Worm (Caenorhabditis elegans): Measurements from ENCODE around the gene F57F4.2.

Gene F57F4.2

ce11 chrV:6342502-6342901 is 47.0 kb downstream of the F57F4.2 start:
- TF ChIP-seq nhr-71 (tag; optimal IDR thresholded peaks at IDR 0.05) (peak; percentile 60), ces-1 (GFP tag; optimal IDR thresholded peaks at IDR 0.05) (no peak), nhr-20 (tag; optimal IDR thresholded peaks at IDR 0.05) (no peak), mab-9 (GFP tag; IDR thresholded peaks at IDR 0.05) (no peak), mdl-1 (tag; optimal IDR thresholded peaks at IDR 0.05) (peak in 1 of 2 experiments; percentile 10), nhr-76 (tag; optimal IDR thresholded peaks at IDR 0.05) (no peak), nhr-19 (GFP tag; conservative IDR thresholded peaks at IDR 0.05) (peak; percentile 17; the same call in 1 of the 2 replicates), fkh-10 (GFP tag; optimal IDR thresholded peaks at IDR 0.05) (no peak), lin-13 (GFP tag; optimal IDR thresholded peaks at IDR 0.05) (no peak), rnt-1 (tag; optimal IDR thresholded peaks at IDR 0.05) (peak; percentile 72), sup-37 (GFP tag; optimal IDR thresholded peaks at IDR 0.05) (no peak), dsc-1 (tag; optimal IDR thresholded peaks at IDR 0.05) (peak; percentile 96), dpl-1 (GFP tag; optimal IDR thresholded peaks at IDR 0.05) (peak in 1 of 3 experiments; percentile 2), swsn-7 (tag; optimal IDR thresholded peaks at IDR 0.05) (peak; percentile 11), mep-1 (tag; optimal IDR thresholded peaks at IDR 0.05) (peak; percentile 28), C34B4.2 (tag; optimal IDR thresholded peaks at IDR 0.05) (no peak), ceh-8 (GFP tag; optimal IDR thresholded peaks at IDR 0.05) (no peak), isw-1 (GFP tag; IDR thresholded peaks at IDR 0.05) (no peak), fkh-4 (tag; optimal IDR thresholded peaks at IDR 0.05; ENCODE audit: borderline replicate concordance) (peak; percentile 70), unc-130 (tag; optimal IDR thresholded peaks at IDR 0.05) (peak; percentile 15), lsy-2 (tag; optimal IDR thresholded peaks at IDR 0.05) (peak in 1 of 2 experiments; percentile 52), lin-14 (GFP tag; optimal IDR thresholded peaks at IDR 0.05) (peak; percentile 83), snu-23 (GFP tag; optimal IDR thresholded peaks at IDR 0.05) (peak; percentile 32)

- peak; percentile 29 for TF ChIP-seq nhr-47 (tag; optimal IDR thresholded peaks at IDR 0.05)
- no peak for TF ChIP-seq pag-3 (tag; optimal IDR thresholded peaks at IDR 0.05; ENCODE audit: borderline replicate concordance, insufficient read depth)
- TF ChIP-seq lin-14 (GFP tag; optimal IDR thresholded peaks at IDR 0.05): peak; percentile 89
- no peak for TF ChIP-seq nhr-90 (tag; optimal IDR thresholded peaks at IDR 0.05; ENCODE audit: poor library complexity)
- no peak for TF ChIP-seq mef-2 (tag; optimal IDR thresholded peaks at IDR 0.05)
- TF ChIP-seq isw-1 (GFP tag; IDR thresholded peaks at IDR 0.05): no peak
- peak; percentile 9 for TF ChIP-seq tbx-2 (tag; optimal IDR thresholded peaks at IDR 0.05)
- no peak for TF ChIP-seq jun-1 (tag; optimal IDR thresholded peaks at IDR 0.05)
- no peak for TF ChIP-seq ets-5 (GFP tag; IDR thresholded peaks at IDR 0.05)
- no peak for TF ChIP-seq lin-35 (GFP tag; optimal IDR thresholded peaks at IDR 0.05)
- TF ChIP-seq Y116A8C.19 (tag; optimal IDR thresholded peaks at IDR 0.05; ENCODE audit: borderline replicate concordance): no peak
- no peak for TF ChIP-seq unc-130 (tag; optimal IDR thresholded peaks at IDR 0.05)
- TF ChIP-seq ceh-82 (tag; optimal IDR thresholded peaks at IDR 0.05): peak in 1 of 3 experiments; percentile 38
- no peak for TF ChIP-seq pax-3 (tag; optimal IDR thresholded peaks at IDR 0.05)
- TF ChIP-seq ceh-88 (GFP tag; IDR thresholded peaks at IDR 0.05): no peak
- no peak for TF ChIP-seq efl-1 (optimal IDR thresholded peaks at IDR 0.05)
- TF ChIP-seq efl-1 (GFP tag; optimal IDR thresholded peaks at IDR 0.05 in 1 of 2): peak in 1 of 2 experiments; percentile 83
- peak; percentile 49 for TF ChIP-seq fkh-10 (GFP tag; optimal IDR thresholded peaks at IDR 0.05)
- TF ChIP-seq skn-1 (tag; optimal IDR thresholded peaks at IDR 0.05): no peak
- no peak for TF ChIP-seq fos-1 (tag; optimal IDR thresholded peaks at IDR 0.05)
- TF ChIP-seq lsy-2 (tag; optimal IDR thresholded peaks at IDR 0.05): peak in 1 of 2 experiments; percentile 33
- TF ChIP-seq nhr-71 (tag; optimal IDR thresholded peaks at IDR 0.05): peak; percentile 43
- peak; percentile 15 for TF ChIP-seq snu-23 (GFP tag; optimal IDR thresholded peaks at IDR 0.05)
- no peak for TF ChIP-seq hpl-2 (GFP tag; optimal IDR thresholded peaks at IDR 0.05)
- TF ChIP-seq fkh-8 (tag; optimal IDR thresholded peaks at IDR 0.05): peak; percentile 1
- no peak for TF ChIP-seq C34B4.2 (tag; optimal IDR thresholded peaks at IDR 0.05)
Observed at ce11 chrV:6341078-6341638, 48.4 kb downstream of the F57F4.2 start.

All from whole organism, L1 larva.